Fruit fly (Drosophila melanogaster) whole organism, embryonic: Measurements from ENCODE around the gene Ku80.

Experiments
- Abd-B ChIP-seq: fragments of 200-800 bp; sonication (Bioruptor generic); optimal IDR thresholded peaks from 2 replicates; lab custom pipeline; 2018; ENCODE audit warnings: missing biosample characterization, mild to moderate bottlenecking, missing genetic modification characterization, moderate library complexity
- Asciz ChIP-seq: fragments of 200-800 bp; sonication (Bioruptor generic); optimal IDR thresholded peaks from 2 replicates; lab custom pipeline; 2017; ENCODE audit warnings: missing biosample characterization, mild to moderate bottlenecking, missing genetic modification characterization, missing genetic modification reagents
- Blimp-1 ChIP-seq: fragments of 200-800 bp; sonication (Bioruptor generic); optimal IDR thresholded peaks from 3 replicates; lab custom pipeline; 2018; ENCODE audit warnings: missing biosample characterization, missing genetic modification characterization, mild to moderate bottlenecking, moderate library complexity, missing genetic modification reagents
- CG10543 ChIP-seq: fragments of 200-800 bp; sonication (Bioruptor generic); optimal IDR thresholded peaks from 3 replicates; lab custom pipeline; 2017; ENCODE audit warnings: missing biosample characterization, mild to moderate bottlenecking, missing genetic modification characterization, moderate library complexity
- CG10959 ChIP-seq: fragments of 200-800 bp; sonication (Bioruptor generic); IDR thresholded peaks from 2 replicates; pipeline ENCODE4 v1.3.6; 2022; ENCODE audit warnings: missing biosample characterization, missing genetic modification characterization
- CG13287 ChIP-seq: fragments of 200-800 bp; sonication (Bioruptor generic); IDR thresholded peaks from 2 replicates; pipeline ENCODE4 v1.3.6; 2022; ENCODE audit warnings: missing biosample characterization, missing genetic modification characterization; ENCODE audit not compliant: partially characterized antibody
- CG16813 ChIP-seq: fragments of 200-800 bp; sonication (Bioruptor generic); IDR thresholded peaks from 3 replicates; pipeline ENCODE4 v1.3.6; 2022; ENCODE audit warnings: missing biosample characterization, missing genetic modification characterization; ENCODE audit not compliant: partially characterized antibody
- CG17612 ChIP-seq: fragments of 200-800 bp; sonication (Bioruptor generic); IDR thresholded peaks from 2 replicates; pipeline ENCODE4 v1.3.6; 2022; ENCODE audit warnings: missing biosample characterization, missing genetic modification characterization
- CG17912 ChIP-seq: fragments of 200-800 bp; sonication (Bioruptor generic); optimal IDR thresholded peaks from 2 replicates; lab custom pipeline; 2018; ENCODE audit warnings: missing biosample characterization, mild to moderate bottlenecking, missing genetic modification characterization
- CG18262 ChIP-seq: fragments of 200-800 bp; optimal IDR thresholded peaks from 3 replicates; lab custom pipeline; 2019; ENCODE audit warnings: missing biosample characterization, mild to moderate bottlenecking, missing genetic modification characterization, moderate library complexity
- CG2129 ChIP-seq: fragments of 200-800 bp; sonication (Bioruptor generic); IDR thresholded peaks from 2 replicates; pipeline ENCODE4 v1.3.6; 2022; ENCODE audit warnings: missing biosample characterization, missing genetic modification characterization; ENCODE audit not compliant: partially characterized antibody
- CG2202 ChIP-seq: fragments of 200-800 bp; sonication (Bioruptor generic); optimal IDR thresholded peaks from 2 replicates; lab custom pipeline; 2018; ENCODE audit warnings: missing biosample characterization, mild to moderate bottlenecking, missing genetic modification characterization
- CG31224 ChIP-seq: fragments of 200-800 bp; sonication (Bioruptor generic); IDR thresholded peaks from 2 replicates; pipeline ENCODE4 v1.3.6; 2022; ENCODE audit warnings: missing biosample characterization, missing genetic modification characterization
- CG33557 ChIP-seq: fragments of 200-800 bp; sonication (Bioruptor generic); optimal IDR thresholded peaks from 2 replicates; lab custom pipeline; 2019; ENCODE audit warnings: missing biosample characterization, mild to moderate bottlenecking, missing genetic modification characterization, moderate library complexity
- CG34224 ChIP-seq: fragments of 200-800 bp; sonication (Bioruptor generic); IDR thresholded peaks from 3 replicates; pipeline ENCODE4 v1.3.6; 2022; ENCODE audit warnings: missing biosample characterization, missing genetic modification characterization; ENCODE audit not compliant: partially characterized antibody
- CG4328 ChIP-seq: fragments of 200-800 bp; sonication (Bioruptor generic); optimal IDR thresholded peaks from 3 replicates; lab custom pipeline; 2017; ENCODE audit warnings: missing biosample characterization, missing genetic modification reagents, missing genetic modification characterization
- CG6791 ChIP-seq: fragments of 200-800 bp; sonication (Bioruptor generic); IDR thresholded peaks from 3 replicates; pipeline ENCODE4 v1.3.6; 2022; ENCODE audit warnings: missing biosample characterization, missing genetic modification characterization; ENCODE audit not compliant: partially characterized antibody
- CG7786 ChIP-seq: fragments of 200-800 bp; sonication (Bioruptor generic); optimal IDR thresholded peaks from 2 replicates; lab custom pipeline; 2016; ENCODE audit warnings: missing biosample characterization, missing genetic modification characterization
- CG9876 ChIP-seq: fragments of 200-800 bp; sonication (Bioruptor generic); optimal IDR thresholded peaks from 2 replicates; lab custom pipeline; 2016; ENCODE audit warnings: missing biosample characterization, missing genetic modification characterization
- Drgx ChIP-seq: fragments of 200-800 bp; sonication (Bioruptor generic); IDR thresholded peaks from 2 replicates; pipeline ENCODE4 v1.3.6; 2022; ENCODE audit warnings: missing biosample characterization, missing genetic modification characterization
- HLH4C ChIP-seq: fragments of 200-800 bp; sonication (Bioruptor generic); IDR thresholded peaks from 3 replicates; pipeline ENCODE4 v1.3.6; 2022; ENCODE audit warnings: missing biosample characterization, missing genetic modification characterization; ENCODE audit not compliant: partially characterized antibody
- NK7.1 ChIP-seq: fragments of 200-800 bp; sonication (Bioruptor generic); optimal IDR thresholded peaks from 3 replicates; lab custom pipeline; 2016; ENCODE audit warnings: missing biosample characterization, missing genetic modification characterization
- Nf-YA ChIP-seq: fragments of 200-800 bp; sonication (Bioruptor generic); IDR thresholded peaks from 2 replicates; pipeline ENCODE4 v1.3.6; 2022; ENCODE audit warnings: missing biosample characterization, missing genetic modification characterization
- Oli ChIP-seq: fragments of 200-800 bp; sonication (Bioruptor generic); optimal IDR thresholded peaks from 2 replicates; lab custom pipeline; 2018; ENCODE audit warnings: missing biosample characterization, mild to moderate bottlenecking, missing genetic modification characterization, moderate library complexity
- Optix ChIP-seq: fragments of 200-800 bp; sonication (Bioruptor generic); IDR thresholded peaks from 3 replicates; pipeline ENCODE4 v1.3.6; 2022; ENCODE audit warnings: missing biosample characterization, missing genetic modification characterization
- Sin3A ChIP-seq: fragments of >200 bp; optimal IDR thresholded peaks from 2 replicates; lab custom pipeline; 2018
- ato ChIP-seq: fragments of 200-800 bp; sonication (Bioruptor generic); IDR thresholded peaks from 2 replicates; pipeline ENCODE4 v1.3.6; 2022; ENCODE audit warnings: missing biosample characterization, missing genetic modification characterization; ENCODE audit not compliant: partially characterized antibody
- bab2 ChIP-seq: fragments of 200-800 bp; sonication (Bioruptor generic); optimal IDR thresholded peaks from 2 replicates; lab custom pipeline; 2016; ENCODE audit warnings: missing biosample characterization, missing genetic modification characterization
- cg ChIP-seq: fragments of 200-800 bp; sonication (Bioruptor generic); optimal IDR thresholded peaks from 3 replicates; lab custom pipeline; 2019; ENCODE audit warnings: missing biosample characterization, mild to moderate bottlenecking, missing genetic modification characterization, moderate library complexity
- crc ChIP-seq: fragments of 200-800 bp; sonication (Bioruptor generic); optimal IDR thresholded peaks from 2 replicates; lab custom pipeline; 2016; ENCODE audit warnings: missing biosample characterization, missing genetic modification characterization
- en ChIP-seq: fragments of 200-800 bp; sonication (Bioruptor generic); optimal IDR thresholded peaks from 2 replicates; lab custom pipeline; 2016; ENCODE audit warnings: missing biosample characterization, missing genetic modification characterization
- exex ChIP-seq: fragments of 200-800 bp; sonication (Bioruptor generic); optimal IDR thresholded peaks from 4 replicates; lab custom pipeline; 2018; ENCODE audit warnings: missing biosample characterization, mild to moderate bottlenecking, missing genetic modification characterization, moderate library complexity
- fru ChIP-seq: fragments of >200 bp; optimal IDR thresholded peaks from 2 replicates; lab custom pipeline; 2017
- ind ChIP-seq: fragments of 200-800 bp; sonication (Bioruptor generic); optimal IDR thresholded peaks from 3 replicates; lab custom pipeline; 2016; ENCODE audit warnings: missing biosample characterization, missing genetic modification characterization
- jing ChIP-seq: fragments of 200-800 bp; sonication (Bioruptor generic); optimal IDR thresholded peaks from 2 replicates; lab custom pipeline; 2018; ENCODE audit warnings: missing biosample characterization, mild to moderate bottlenecking, missing genetic modification characterization
- jumu ChIP-seq: fragments of 200-800 bp; sonication (Bioruptor generic); optimal IDR thresholded peaks from 3 replicates; lab custom pipeline; 2016; ENCODE audit warnings: missing biosample characterization, missing genetic modification characterization
- lov ChIP-seq, 2 experiments: fragments of 200-800 bp in 1 of 2; fragments of >200 bp in 1 of 2; sonication (Bioruptor generic) in 1 of 2; IDR thresholded peaks in 1 of 2; optimal IDR thresholded peaks in 1 of 2; 2 replicates in 1 of 2; 3 replicates in 1 of 2; pipeline versions ENCODE4 v1.3.6 to Lab custom; 2017 to 2022; ENCODE audit warnings: missing biosample characterization in 1 of 2, missing genetic modification characterization in 1 of 2
- mld ChIP-seq: fragments of 200-800 bp; sonication (Bioruptor generic); IDR thresholded peaks from 3 replicates; pipeline ENCODE4 v1.3.6; 2022; ENCODE audit warnings: missing biosample characterization, missing genetic modification characterization; ENCODE audit not compliant: partially characterized antibody
- onecut ChIP-seq: fragments of 200-800 bp; sonication (Bioruptor generic); IDR thresholded peaks from 2 replicates; pipeline ENCODE4 v1.3.6; 2022; ENCODE audit warnings: missing biosample characterization, missing genetic modification characterization
- peb ChIP-seq: fragments of 200-800 bp; sonication (Bioruptor generic); IDR thresholded peaks from 2 replicates; pipeline ENCODE4 v1.3.6; 2022; ENCODE audit warnings: missing biosample characterization, missing genetic modification characterization
- pho ChIP-seq: fragments of 200-800 bp; sonication (Bioruptor generic); optimal IDR thresholded peaks from 2 replicates; lab custom pipeline; 2016; ENCODE audit warnings: missing biosample characterization, missing genetic modification characterization
- psq ChIP-seq: fragments of 200-800 bp; sonication (Bioruptor generic); optimal IDR thresholded peaks from 2 replicates; lab custom pipeline; 2017; ENCODE audit warnings: missing biosample characterization, missing genetic modification characterization
- pum ChIP-seq: fragments of 200-800 bp; sonication (Bioruptor generic); optimal IDR thresholded peaks from 2 replicates; lab custom pipeline; 2016; ENCODE audit warnings: missing biosample characterization, missing genetic modification characterization
- rib ChIP-seq: fragments of 200-800 bp; sonication (Bioruptor generic); IDR thresholded peaks from 2 replicates; pipeline ENCODE4 v1.3.6; 2022; ENCODE audit warnings: missing biosample characterization, missing genetic modification characterization
- sima ChIP-seq: fragments of 200-800 bp; sonication (Bioruptor generic); optimal IDR thresholded peaks from 2 replicates; lab custom pipeline; 2016; ENCODE audit warnings: missing biosample characterization, missing genetic modification characterization
- sisA ChIP-seq: fragments of 200-800 bp; sonication (Bioruptor generic); IDR thresholded peaks from 2 replicates; pipeline ENCODE4 v1.3.6; 2022; ENCODE audit warnings: missing biosample characterization, missing genetic modification characterization
- slbo ChIP-seq: fragments of 200-800 bp; sonication (Bioruptor generic); IDR thresholded peaks from 2 replicates; pipeline ENCODE4 v1.3.6; 2022; ENCODE audit warnings: missing biosample characterization, missing genetic modification characterization
- tna ChIP-seq: fragments of 200-800 bp; sonication (Bioruptor generic); IDR thresholded peaks from 2 replicates; pipeline ENCODE4 v1.3.6; 2022; ENCODE audit warnings: missing biosample characterization, missing genetic modification characterization; ENCODE audit not compliant: partially characterized antibody
- zfh1 ChIP-seq: fragments of 200-800 bp; sonication (Bioruptor generic); IDR thresholded peaks from 3 replicates; pipeline ENCODE4 v1.3.6; 2022; ENCODE audit warnings: missing biosample characterization, missing genetic modification characterization

Ku80 gene

dm6 chr2L:15746600-15747393, 24.2 kb downstream of the Ku80 start (continued):
- TF ChIP-seq jing (peak; percentile 34), Optix (GFP tag; lab: Robert Waterston, UW) (peak; percentile 72; the same call in 2 of the 3 replicates), Nf-YA (GFP tag; lab: Robert Waterston, UW) (0 out of 2 replicates have a peak, but pooled peaks have one; percentile 52), CG4328 (GFP tag; lab: Kevin White, UChicago) (peak; percentile 93), CG16813 (GFP tag; lab: Robert Waterston, UW) (0 out of 3 replicates have a peak, but pooled peaks have one; percentile 19), CG7786 (GFP tag; lab: Kevin White, UChicago) (no peak), Asciz (GFP tag; lab: Kevin White, UChicago) (no peak), fru (no peak), CG6791 (GFP tag; lab: Robert Waterston, UW) (no peak), Sin3A (lab: Kevin White, UChicago) (no peak), lov (optimal IDR thresholded peaks at IDR 0.05; lab: Kevin White, UChicago) (no peak), lov (GFP tag; IDR thresholded peaks at IDR 0.05; lab: Robert Waterston, UW) (0 out of 3 replicates have a peak, but pooled peaks have one; percentile 41), slbo (GFP tag; lab: Robert Waterston, UW) (peak; percentile 84), Abd-B (GFP tag; lab: Kevin White, UChicago) (peak; percentile 91), exex (tag; lab: Kevin White, UChicago) (peak; percentile 69), CG17612 (GFP tag; lab: Robert Waterston, UW) (no peak), zfh1 (GFP tag; lab: Robert Waterston, UW) (peak; percentile 82), CG10959 (GFP tag; lab: Robert Waterston, UW) (peak; percentile 77), psq (GFP tag; lab: Kevin White, UChicago) (peak; percentile 40), peb (GFP tag; lab: Robert Waterston, UW) (peak; percentile 21; the same call in 1 of the 2 replicates), CG31224 (GFP tag; lab: Robert Waterston, UW) (peak; percentile 54), mld (GFP tag; lab: Robert Waterston, UW) (no peak), CG9876 (GFP tag; lab: Kevin White, UChicago) (no peak), CG2202 (peak; percentile 73), NK7.1 (no peak), Drgx (GFP tag; lab: Robert Waterston, UW) (peak; percentile 69), sisA (GFP tag; lab: Robert Waterston, UW) (peak; percentile 72), cg (GFP tag; lab: Kevin White, UChicago) (no peak), Blimp-1 (peak; percentile 89), onecut (GFP tag; lab: Robert Waterston, UW) (peak; percentile 52), bab2 (GFP tag; lab: Kevin White, UChicago) (peak; percentile 22), HLH4C (GFP tag; lab: Robert Waterston, UW) (no peak), pho (GFP tag; lab: Kevin White, UChicago) (peak; percentile 1), rib (GFP tag; lab: Robert Waterston, UW) (no peak), ato (GFP tag; lab: Robert Waterston, UW) (no peak), crc (GFP tag; lab: Kevin White, UChicago) (no peak), CG33557 (GFP tag; lab: Kevin White, UChicago) (peak; percentile 98), pum (GFP tag; lab: Kevin White, UChicago) (peak; percentile 21), CG10543 (GFP tag; lab: Kevin White, UChicago) (peak; percentile 94), CG17912 (GFP tag; lab: Kevin White, UChicago) (no peak), CG2129 (no peak), CG13287 (GFP tag; lab: Robert Waterston, UW) (no peak), tna (GFP tag; lab: Robert Waterston, UW) (no peak), Oli (tag; lab: Kevin White, UChicago) (peak; percentile 93), jumu (GFP tag; lab: Kevin White, UChicago) (no peak), ind (GFP tag; lab: Kevin White, UChicago) (peak; percentile 87), sima (GFP tag; lab: Kevin White, UChicago) (no peak), CG18262 (tag; lab: Kevin White, UChicago) (peak; percentile 98), en (GFP tag; lab: Kevin White, UChicago) (no peak), CG34224 (GFP tag; lab: Robert Waterston, UW) (no peak)
